Worm (Caenorhabditis elegans): ENCODE results near the gene daf-31.

Gene daf-31

ce11 chrIV:8301925-8302324 lies 11.9 kb downstream of the daf-31 start:
- TF ChIP-seq dao-5 (tag; optimal IDR thresholded peaks at IDR 0.05) = no peak
- no peak for TF ChIP-seq W03F9.2 (tag; optimal IDR thresholded peaks at IDR 0.05)
- TF ChIP-seq him-1 (tag; optimal IDR thresholded peaks at IDR 0.05) = no peak

ce11 chrIV:8302648-8303161 lies 12.6 kb downstream of the daf-31 start:
- TF ChIP-seq W03F9.2 (tag; optimal IDR thresholded peaks at IDR 0.05) (no peak), dao-5 (tag; optimal IDR thresholded peaks at IDR 0.05) (no peak), him-1 (tag; optimal IDR thresholded peaks at IDR 0.05) (no peak)

- TF ChIP-seq W03F9.2 (tag; optimal IDR thresholded peaks at IDR 0.05) = no peak
- TF ChIP-seq him-1 (tag; optimal IDR thresholded peaks at IDR 0.05) = no peak
- TF ChIP-seq dao-5 (tag; optimal IDR thresholded peaks at IDR 0.05) = no peak
These were observed 13.6 kb downstream of the daf-31 start, which contains the start of gene vha-5 for ce11 chrIV:8303668-8304067. Gene vha-5, plus strand, starts transcription at chrIV:8303968.

ce11 chrIV:8307408-8307807 lies 17.3 kb downstream of the daf-31 start:
- TF ChIP-seq him-1 (tag; optimal IDR thresholded peaks at IDR 0.05) = no peak
- TF ChIP-seq W03F9.2 (tag; optimal IDR thresholded peaks at IDR 0.05) = no peak
- no peak for TF ChIP-seq dao-5 (tag; optimal IDR thresholded peaks at IDR 0.05)

ce11 chrIV:8312105-8312504 lies 22.0 kb downstream of the daf-31 start:
- TF ChIP-seq W03F9.2 (tag; optimal IDR thresholded peaks at IDR 0.05) (no peak), him-1 (tag; optimal IDR thresholded peaks at IDR 0.05) (no peak), dao-5 (tag; optimal IDR thresholded peaks at IDR 0.05) (no peak)

- no peak for TF ChIP-seq dao-5 (tag; optimal IDR thresholded peaks at IDR 0.05)
- TF ChIP-seq him-1 (tag; optimal IDR thresholded peaks at IDR 0.05) = no peak
- no peak for TF ChIP-seq W03F9.2 (tag; optimal IDR thresholded peaks at IDR 0.05)
These were observed 22.8 kb downstream of the daf-31 start, which contains the start of gene F35H10.10 for ce11 chrIV:8312846-8313245. Gene F35H10.10, minus strand, starts transcription at chrIV:8312946.

- TF ChIP-seq him-1 (tag; optimal IDR thresholded peaks at IDR 0.05) = no peak
- TF ChIP-seq dao-5 (tag; optimal IDR thresholded peaks at IDR 0.05) = no peak
- TF ChIP-seq W03F9.2 (tag; optimal IDR thresholded peaks at IDR 0.05) = no peak
These were observed 27.7 kb downstream of the daf-31 start for ce11 chrIV:8317800-8318199.

- no peak for TF ChIP-seq W03F9.2 (tag; optimal IDR thresholded peaks at IDR 0.05)
- no peak for TF ChIP-seq dao-5 (tag; optimal IDR thresholded peaks at IDR 0.05)
- no peak for TF ChIP-seq him-1 (tag; optimal IDR thresholded peaks at IDR 0.05)
These were observed 28.7 kb downstream of the daf-31 start for ce11 chrIV:8318799-8319198.

ce11 chrIV:8325667-8326066 lies 35.6 kb downstream of the daf-31 start, which contains the start of gene F35H10.3:
Gene F35H10.3, plus strand, starts transcription at chrIV:8325967.
- TF ChIP-seq W03F9.2 (tag; optimal IDR thresholded peaks at IDR 0.05) (no peak), him-1 (tag; optimal IDR thresholded peaks at IDR 0.05) (no peak), dao-5 (tag; optimal IDR thresholded peaks at IDR 0.05) (no peak)

ce11 chrIV:8328913-8329312 lies 38.8 kb downstream of the daf-31 start, which contains the start of gene F35H10.2:
Gene F35H10.2, plus strand, starts transcription at chrIV:8329213.
- TF ChIP-seq him-1 (tag; optimal IDR thresholded peaks at IDR 0.05) (no peak), dao-5 (tag; optimal IDR thresholded peaks at IDR 0.05) (no peak), W03F9.2 (tag; optimal IDR thresholded peaks at IDR 0.05) (no peak)

ce11 chrIV:8332526-8332925 lies 42.5 kb downstream of the daf-31 start, which contains the start of gene lys-10:
Gene lys-10, plus strand, starts transcription at chrIV:8332826.
- TF ChIP-seq him-1 (tag; optimal IDR thresholded peaks at IDR 0.05) (no peak), W03F9.2 (tag; optimal IDR thresholded peaks at IDR 0.05) (no peak), dao-5 (tag; optimal IDR thresholded peaks at IDR 0.05) (no peak)

- TF ChIP-seq dao-5 (tag; optimal IDR thresholded peaks at IDR 0.05) (no peak), W03F9.2 (tag; optimal IDR thresholded peaks at IDR 0.05) (no peak), him-1 (tag; optimal IDR thresholded peaks at IDR 0.05) (no peak)
These were observed 43.0 kb downstream of the daf-31 start for ce11 chrIV:8333034-8333433.

ce11 chrIV:8333554-8333953 lies 43.5 kb downstream of the daf-31 start:
- TF ChIP-seq dao-5 (tag; optimal IDR thresholded peaks at IDR 0.05) = no peak
- TF ChIP-seq W03F9.2 (tag; optimal IDR thresholded peaks at IDR 0.05) = no peak
- no peak for TF ChIP-seq him-1 (tag; optimal IDR thresholded peaks at IDR 0.05)

ce11 chrIV:8333954-8333987 lies 43.7 kb downstream of the daf-31 start, which contains the start of gene his-31:
Gene his-31, minus strand, starts transcription at chrIV:8333983.
- TF ChIP-seq dao-5 (tag; optimal IDR thresholded peaks at IDR 0.05) (no peak), him-1 (tag; optimal IDR thresholded peaks at IDR 0.05) (no peak), W03F9.2 (tag; optimal IDR thresholded peaks at IDR 0.05) (no peak)

- TF ChIP-seq dao-5 (tag; optimal IDR thresholded peaks at IDR 0.05) = no peak
- no peak for TF ChIP-seq him-1 (tag; optimal IDR thresholded peaks at IDR 0.05)
- no peak for TF ChIP-seq W03F9.2 (tag; optimal IDR thresholded peaks at IDR 0.05)
These were observed 44.2 kb downstream of the daf-31 start, which contains the start of gene his-32 for ce11 chrIV:8333988-8334863. Gene his-32, plus strand, starts transcription at chrIV:8334305.

Data from whole organism, L4/young adult.